Worm (Caenorhabditis elegans): ENCODE results near the gene F48G7.10.

F48G7.10 gene

DNA sequence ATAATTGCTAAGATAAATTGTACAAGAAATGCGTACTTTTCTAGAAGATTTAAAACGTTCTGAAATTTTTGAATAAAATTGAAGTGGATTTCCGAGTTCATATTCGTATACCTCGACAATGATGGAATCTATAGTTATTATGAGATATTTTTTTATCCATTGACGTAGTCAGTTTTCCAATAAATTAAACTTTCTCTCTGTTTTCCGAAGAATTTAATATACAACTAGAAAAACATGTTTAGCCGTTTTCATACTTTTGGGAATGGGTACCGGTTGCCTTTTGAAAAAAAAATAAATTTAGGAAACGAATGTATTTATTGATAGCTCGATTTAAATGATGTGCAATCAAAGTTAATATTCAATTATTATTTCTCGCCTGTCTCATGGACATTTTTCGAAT, 25.9 kb downstream of the F48G7.10 start, which contains the start of gene srw-109:
Gene srw-109 (minus strand): TSS at position 101 of the 400 bp plus-strand sequence.
- no peak for TF ChIP-seq unc-62 (GFP tag; optimal IDR thresholded peaks at IDR 0.05)

DNA sequence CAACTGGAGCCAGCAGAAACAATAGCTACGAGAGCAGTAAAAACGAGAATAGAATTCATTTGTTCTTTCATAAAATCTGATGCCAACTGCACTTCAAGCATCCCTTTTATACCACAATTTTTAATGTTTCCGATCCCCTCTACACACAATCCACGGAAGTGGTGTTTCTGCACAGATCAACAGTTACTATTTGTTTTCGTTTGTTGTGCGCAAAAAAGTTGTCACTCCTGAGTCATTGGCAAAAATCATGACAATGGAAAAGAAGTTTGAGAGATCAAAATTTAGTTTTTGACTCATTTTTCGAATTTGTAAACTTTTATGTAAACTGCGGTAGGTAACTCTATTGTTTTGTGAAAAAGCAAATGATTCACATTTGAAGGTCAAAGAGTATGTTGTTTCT, 30.6 kb downstream of the F48G7.10 start, which contains the start of gene srlf-37:
Gene srlf-37 (minus strand): TSS at position 101 of the 400 bp plus-strand sequence.
- TF ChIP-seq unc-62 (GFP tag; optimal IDR thresholded peaks at IDR 0.05) = no peak

DNA sequence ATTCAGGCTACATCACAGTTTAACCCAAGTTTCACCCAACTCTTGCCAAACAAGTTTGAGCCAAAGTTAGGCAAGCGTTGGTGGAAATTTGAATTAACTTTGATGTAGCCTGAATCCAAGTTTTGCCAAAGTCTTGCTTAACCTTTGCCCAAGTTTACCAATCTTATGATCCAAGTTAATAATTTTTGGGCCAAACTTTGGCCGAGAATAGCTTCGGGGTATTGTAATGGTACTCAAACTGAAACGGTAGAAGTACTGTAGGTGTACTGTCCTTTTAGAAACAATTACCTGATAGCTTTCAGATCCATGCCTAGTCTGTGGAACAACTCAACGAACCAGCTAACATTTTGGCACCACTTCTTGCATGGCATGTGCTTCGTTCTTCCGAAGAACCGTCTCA, 34.5 kb downstream of the F48G7.10 start, which contains the start of gene nhr-251:
Gene nhr-251 (plus strand): TSS at position 301 of the 400 bp plus-strand sequence.
- TF ChIP-seq unc-62 (GFP tag; optimal IDR thresholded peaks at IDR 0.05) = no peak

DNA sequence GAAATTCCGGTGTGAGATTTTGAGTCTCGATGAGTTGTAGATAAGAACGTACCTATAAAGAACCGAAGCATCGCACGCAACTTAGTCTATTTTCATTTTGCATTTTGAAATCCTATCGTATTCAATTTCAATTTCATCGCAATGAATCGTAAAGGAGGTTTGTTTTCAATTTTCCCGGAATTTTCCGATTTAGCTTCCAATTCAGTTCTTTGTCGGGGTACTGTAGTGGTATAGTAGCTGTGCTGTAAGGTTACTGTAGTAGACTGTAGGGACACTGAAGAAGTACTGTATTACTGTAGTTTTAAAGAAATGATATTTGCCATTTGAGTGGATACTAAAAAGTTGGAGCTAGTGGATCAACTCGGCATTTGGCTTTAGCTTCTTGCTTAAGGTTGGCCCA, 35.0 kb downstream of the F48G7.10 start:
- no peak for TF ChIP-seq unc-62 (GFP tag; optimal IDR thresholded peaks at IDR 0.05)

DNA sequence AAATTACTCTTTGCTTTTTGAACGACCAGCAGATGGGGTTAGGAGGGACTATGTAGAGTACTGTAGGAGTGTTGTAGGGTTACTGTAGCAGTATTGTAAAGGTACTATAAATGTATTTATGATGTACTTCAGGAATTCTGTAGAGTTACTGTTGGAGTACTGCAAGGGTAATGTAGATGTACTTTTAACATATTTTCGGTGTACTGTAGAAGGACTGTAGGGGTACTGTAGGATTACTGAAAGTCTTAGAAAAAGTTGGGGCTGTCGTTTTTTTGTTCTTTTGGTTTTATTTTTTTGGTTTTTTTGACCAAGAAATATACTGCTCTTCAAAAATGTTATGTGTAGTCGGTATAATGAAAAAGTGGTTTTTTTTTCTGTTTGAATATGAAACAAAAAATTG, 36.1 kb downstream of the F48G7.10 start:
- no peak for TF ChIP-seq unc-62 (GFP tag; optimal IDR thresholded peaks at IDR 0.05)

DNA sequence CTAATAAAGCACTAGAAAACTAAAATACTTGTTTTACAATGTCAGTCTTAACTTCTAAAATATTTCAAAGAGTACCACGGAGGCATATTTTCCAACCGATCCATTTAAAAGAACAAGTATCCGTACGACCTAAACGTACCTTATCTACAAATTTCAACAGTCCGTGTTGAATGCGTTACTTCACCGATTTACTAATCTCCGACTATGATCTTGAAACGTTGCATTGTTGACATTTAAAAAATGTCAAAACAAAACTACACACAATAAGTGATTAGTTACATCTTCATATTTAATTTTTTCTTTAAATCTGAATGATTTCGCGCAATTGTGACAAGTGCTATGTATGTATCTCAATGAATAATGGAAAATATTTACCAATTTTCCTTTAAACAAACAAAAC, 36.9 kb downstream of the F48G7.10 start:
- TF ChIP-seq unc-62 (GFP tag; optimal IDR thresholded peaks at IDR 0.05) = no peak

DNA sequence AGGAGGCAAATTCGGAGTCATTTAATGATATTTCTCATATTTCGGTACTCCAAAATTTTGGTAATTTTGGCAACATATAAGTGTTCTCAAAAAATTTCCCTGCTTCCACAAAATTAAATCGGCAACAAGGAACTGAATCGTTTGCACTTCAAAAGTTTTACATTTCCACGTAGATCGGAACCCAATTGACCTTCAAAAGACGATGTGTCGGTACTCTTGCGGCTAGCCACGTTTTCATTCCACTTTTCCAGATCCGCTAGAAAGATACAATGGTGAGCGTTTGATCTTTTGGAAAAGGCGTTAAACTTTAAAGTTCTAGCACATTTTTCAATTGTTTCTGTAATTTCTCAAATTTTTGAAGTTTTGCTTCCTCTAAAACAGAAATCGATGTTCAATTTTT, 37.8 kb downstream of the F48G7.10 start:
- no peak for TF ChIP-seq unc-62 (GFP tag; optimal IDR thresholded peaks at IDR 0.05)

DNA sequence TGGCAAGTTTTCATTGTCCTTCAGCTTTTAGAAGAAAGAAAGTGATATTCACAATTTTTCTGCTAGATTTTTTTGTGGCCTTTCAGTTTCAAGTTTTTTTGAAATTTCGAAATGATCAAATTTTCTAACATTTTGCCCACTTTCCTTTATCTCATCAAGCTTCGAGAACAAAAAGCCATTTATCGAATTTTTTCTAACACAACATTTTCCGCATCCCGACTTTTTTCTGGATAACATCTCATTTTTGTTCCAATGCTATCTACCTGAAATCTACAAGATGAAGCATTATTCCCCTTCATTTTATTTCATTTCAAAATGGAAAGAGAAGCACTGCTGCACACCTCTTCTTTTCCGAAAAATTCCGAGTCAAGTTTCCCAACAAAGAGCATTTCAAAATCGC, 41.8 kb downstream of the F48G7.10 start, which contains the start of gene ZK488.5:
Gene ZK488.5 (plus strand): TSS at position 301 of the 400 bp plus-strand sequence.
- no peak for TF ChIP-seq unc-62 (GFP tag; optimal IDR thresholded peaks at IDR 0.05)

DNA sequence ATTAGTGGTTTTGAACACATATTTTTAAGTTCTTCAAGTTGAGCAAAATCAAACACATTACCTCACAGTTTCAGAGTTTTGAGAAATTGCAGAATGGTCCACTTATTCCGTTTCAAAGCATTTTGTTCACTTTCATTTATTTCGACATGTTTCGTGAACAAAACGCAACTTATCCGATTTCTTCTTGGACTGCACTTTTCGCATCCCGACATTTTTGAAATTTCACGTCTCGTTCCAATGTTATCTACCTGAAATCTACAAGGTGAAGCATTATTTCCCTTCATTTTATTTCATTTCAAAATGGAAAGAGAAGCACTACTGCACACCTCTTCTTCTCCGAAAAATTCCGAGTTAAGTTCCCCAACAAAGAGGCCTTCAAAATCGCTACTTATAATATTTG, 44.6 kb downstream of the F48G7.10 start, which contains the start of gene ZK488.6:
Gene ZK488.6 (plus strand): TSS at position 301 of the 400 bp plus-strand sequence.
- no peak for TF ChIP-seq unc-62 (GFP tag; optimal IDR thresholded peaks at IDR 0.05)

DNA sequence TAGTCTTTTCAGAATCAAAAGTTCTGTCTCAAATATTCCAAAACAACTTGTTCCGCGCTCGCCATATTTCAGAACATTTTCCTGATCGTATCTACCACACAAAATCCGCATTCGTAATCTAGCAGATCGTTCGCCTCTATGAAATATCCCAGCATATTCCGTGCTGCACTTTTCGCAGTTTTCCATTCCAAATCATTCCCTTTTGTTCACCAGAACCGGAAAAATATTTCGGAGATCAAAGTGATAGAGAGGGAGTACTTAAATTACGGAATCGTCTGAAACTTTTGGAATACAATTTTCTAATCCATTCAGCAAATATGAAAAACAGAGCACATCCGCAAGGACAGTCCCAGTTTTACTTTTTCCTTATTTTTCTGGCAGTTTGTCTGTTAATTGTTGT, 46.9 kb downstream of the F48G7.10 start, which contains the start of gene K06H6.1:
Gene K06H6.1 (plus strand): TSS at position 301 of the 400 bp plus-strand sequence.
- TF ChIP-seq unc-62 (GFP tag; optimal IDR thresholded peaks at IDR 0.05) = no peak

DNA sequence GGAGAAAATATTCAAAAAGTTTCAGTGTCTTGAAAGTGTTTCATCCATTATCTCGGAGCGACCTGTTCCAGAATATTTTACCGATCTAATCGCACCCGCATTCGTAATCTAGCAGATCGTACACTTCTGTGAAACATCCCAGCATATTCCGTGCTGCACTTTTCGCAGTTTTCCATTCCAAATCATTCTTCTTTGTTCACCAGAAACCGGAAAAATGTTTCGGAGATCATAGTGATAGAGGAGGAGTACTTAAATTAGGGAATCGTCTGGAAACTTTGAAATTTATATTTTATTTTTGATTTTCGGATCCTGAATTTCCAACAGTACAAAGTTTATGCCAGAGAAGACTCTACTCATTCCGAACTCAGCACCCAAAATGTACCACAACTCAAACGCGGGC, 49.3 kb downstream of the F48G7.10 start, which contains the start of gene K06H6.2:
Gene K06H6.2 (plus strand): TSS at position 301 of the 400 bp plus-strand sequence.
- no peak for TF ChIP-seq unc-62 (GFP tag; optimal IDR thresholded peaks at IDR 0.05)

Data from whole organism, dauer.